Fruit fly (Drosophila melanogaster) whole organism, prepupa: Measurements from ENCODE around the gene CG42655.

Experiments used
- CG11902 ChIP-seq: fragments of 200-800 bp; sonication (Bioruptor generic); optimal IDR thresholded peaks from 3 replicates; lab custom pipeline; 2016; ENCODE audit warnings: missing biosample characterization, missing genetic modification characterization
- Ets96B ChIP-seq: fragments of 200-800 bp; optimal IDR thresholded peaks from 2 replicates; lab custom pipeline; 2019; ENCODE audit warnings: missing biosample characterization, mild to moderate bottlenecking, missing genetic modification characterization, moderate library complexity
- Sox102F ChIP-seq: fragments of 200-800 bp; sonication (Bioruptor generic); optimal IDR thresholded peaks from 2 replicates; lab custom pipeline; 2016; ENCODE audit warnings: missing biosample characterization, mild to moderate bottlenecking, missing genetic modification characterization
- acj6 ChIP-seq: fragments of 200-800 bp; sonication (Bioruptor generic); optimal IDR thresholded peaks from 3 replicates; lab custom pipeline; 2016; ENCODE audit warnings: missing biosample characterization, missing genetic modification characterization

DNA sequence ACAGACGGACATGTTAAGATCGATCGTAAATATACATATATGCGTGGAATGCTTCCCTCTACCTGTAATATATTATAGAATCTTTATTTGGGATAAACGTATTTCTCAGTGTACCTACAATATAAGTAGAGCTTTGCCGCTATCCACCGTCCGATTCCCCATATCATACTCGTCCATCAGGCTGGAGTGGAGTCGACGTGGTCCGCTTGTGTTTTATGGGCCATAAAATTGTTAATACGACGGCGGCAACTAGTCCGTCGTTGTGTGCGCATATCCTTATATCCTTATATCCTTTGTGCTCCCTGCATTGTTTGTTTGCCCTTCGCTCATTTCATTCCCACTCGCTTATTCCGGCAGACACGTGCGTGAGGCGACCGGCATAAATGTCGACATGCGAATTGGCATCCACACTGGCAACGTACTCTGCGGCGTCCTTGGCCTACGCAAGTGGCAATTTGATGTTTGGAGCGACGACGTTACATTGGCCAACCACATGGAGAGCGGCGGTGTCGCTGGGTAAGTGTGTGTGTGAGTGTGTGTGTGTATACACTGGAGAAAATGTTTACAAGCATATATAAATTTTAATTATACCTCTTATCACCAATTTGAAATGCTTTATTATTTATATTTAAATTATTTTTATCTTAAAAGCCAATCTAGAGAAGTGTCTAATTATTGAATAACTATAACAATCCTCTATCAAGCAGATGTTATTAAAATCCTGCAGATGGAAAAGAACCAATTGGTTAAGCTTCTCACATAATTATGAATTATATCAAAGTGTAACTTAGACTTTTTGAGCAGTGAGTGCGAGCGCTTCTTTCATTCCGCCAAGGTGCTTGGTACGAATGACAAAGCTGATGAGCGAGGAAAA lies 15.4 kb upstream of the CG42655 start:
- TF ChIP-seq CG11902 (GFP tag; lab: Kevin White, UChicago): no peak
- TF ChIP-seq Sox102F (GFP tag; lab: Kevin White, UChicago): no peak
- TF ChIP-seq Ets96B (tag; lab: Kevin White, UChicago): no peak
- no peak for TF ChIP-seq acj6
